Worm (Caenorhabditis elegans): ENCODE results near the gene F48G7.7.

- TF ChIP-seq nhr-12 (tag; optimal IDR thresholded peaks at IDR 0.05) (no peak), tbx-8 (GFP tag; optimal IDR thresholded peaks at IDR 0.05) (no peak), ztf-11 (tag; optimal IDR thresholded peaks at IDR 0.05) (no peak), nhr-28 (tag; optimal IDR thresholded peaks at IDR 0.05) (no peak), ces-1 (GFP tag; optimal IDR thresholded peaks at IDR 0.05) (no peak), sptf-1 (tag; optimal IDR thresholded peaks at IDR 0.05) (no peak), pha-4 (tag; optimal IDR thresholded peaks at IDR 0.05) (no peak), snpc-4 (tag; optimal IDR thresholded peaks at IDR 0.05) (no peak), lin-13 (tag; optimal IDR thresholded peaks at IDR 0.05) (no peak), elt-1 (tag; optimal IDR thresholded peaks at IDR 0.05; ENCODE audit: borderline replicate concordance, insufficient read depth) (no peak), nhr-2 (tag; optimal IDR thresholded peaks at IDR 0.05) (no peak), nhr-237 (tag; optimal IDR thresholded peaks at IDR 0.05) (no peak), unc-39 (tag; optimal IDR thresholded peaks at IDR 0.05) (no peak)
Observed at ce11 chrV:590182-590581, 36.0 kb downstream of the F48G7.7 start, which contains the start of gene ZK488.6.

All from whole organism, mixed stage, embryonic.